Fruit fly (Drosophila melanogaster): ENCODE measurements around the gene Tim9a.

DNA sequence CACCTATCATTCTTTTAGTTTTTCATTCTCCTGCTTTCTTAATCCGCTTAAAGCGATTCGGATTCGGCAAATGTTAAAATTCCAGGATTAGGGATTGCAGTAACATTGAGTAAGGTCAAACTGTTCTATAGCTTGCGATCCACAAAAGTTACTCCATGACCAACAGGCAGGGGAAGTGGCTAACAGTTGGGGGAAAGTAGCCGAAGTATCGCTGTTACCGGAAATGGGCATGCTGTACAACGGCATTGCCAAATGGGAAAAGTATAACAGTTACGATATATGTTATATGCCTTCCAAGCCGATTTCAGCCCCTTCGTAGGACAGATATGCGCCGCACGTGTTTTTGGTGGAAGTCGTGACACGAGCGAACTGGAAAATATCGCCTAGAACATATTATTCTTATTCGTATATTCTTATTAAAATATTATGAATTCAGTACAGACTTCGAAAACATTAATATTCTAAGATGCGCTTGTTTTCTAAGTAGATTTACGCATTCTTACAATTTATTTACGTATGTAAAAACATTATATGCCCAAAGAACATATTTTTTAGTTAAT is 26.7 kb upstream of the Tim9a start:
- no peak for TF ChIP-seq psq (GFP tag; optimal IDR thresholded peaks at IDR 0.05)
- TF ChIP-seq Dif (GFP tag; optimal IDR thresholded peaks at IDR 0.05; ENCODE audit: partially characterized antibody), result no peak
- peak; percentile 40 for TF ChIP-seq Myc (optimal IDR thresholded peaks at IDR 0.05)
- TF ChIP-seq jim (GFP tag; optimal IDR thresholded peaks at IDR 0.05), result no peak
- TF ChIP-seq Mio (GFP tag; optimal IDR thresholded peaks at IDR 0.05), result no peak
- no peak for TF ChIP-seq Hr78 (GFP tag; optimal IDR thresholded peaks at IDR 0.05)
- no peak for TF ChIP-seq usp (GFP tag; optimal IDR thresholded peaks at IDR 0.05)
- no peak for TF ChIP-seq sv (GFP tag; optimal IDR thresholded peaks at IDR 0.05)
- TF ChIP-seq fru (GFP tag; optimal IDR thresholded peaks at IDR 0.05), result no peak
- no peak for TF ChIP-seq Hr83 (GFP tag; optimal IDR thresholded peaks at IDR 0.05; ENCODE audit: poor library complexity, severe bottlenecking)
- TF ChIP-seq Jra (GFP tag; optimal IDR thresholded peaks at IDR 0.05), result no peak
- no peak for TF ChIP-seq OdsH (GFP tag; optimal IDR thresholded peaks at IDR 0.05)
- TF ChIP-seq CG32264 (GFP tag; optimal IDR thresholded peaks at IDR 0.05), result no peak

Measured in whole organism, wandering third instar larva.